Fruit fly (Drosophila melanogaster) whole organism, embryonic: ENCODE results near the gene Rnmt.

Source experiments
- Atf3 ChIP-seq: fragments of 200-800 bp; sonication (Bioruptor generic); optimal IDR thresholded peaks from 3 replicates; lab custom pipeline; 2016; ENCODE audit warnings: missing biosample characterization, missing genetic modification characterization
- Blimp-1 ChIP-seq: fragments of 200-800 bp; sonication (Bioruptor generic); optimal IDR thresholded peaks from 3 replicates; lab custom pipeline; 2018; ENCODE audit warnings: missing biosample characterization, missing genetic modification characterization, mild to moderate bottlenecking, moderate library complexity, missing genetic modification reagents
- CG10654 ChIP-seq: fragments of 200-800 bp; sonication (Bioruptor generic); optimal IDR thresholded peaks from 2 replicates; lab custom pipeline; 2016; ENCODE audit warnings: missing biosample characterization, missing genetic modification characterization
- CG12236 ChIP-seq: fragments of 200-800 bp; sonication (Bioruptor generic); optimal IDR thresholded peaks from 2 replicates; lab custom pipeline; 2016; ENCODE audit warnings: missing biosample characterization, missing genetic modification characterization
- CG13287 ChIP-seq: fragments of 200-800 bp; sonication (Bioruptor generic); IDR thresholded peaks from 2 replicates; pipeline ENCODE4 v1.3.6; 2022; ENCODE audit warnings: missing biosample characterization, missing genetic modification characterization; ENCODE audit not compliant: partially characterized antibody
- CG14014 ChIP-seq: fragments of 200-800 bp; sonication (Bioruptor generic); IDR thresholded peaks from 2 replicates; pipeline ENCODE4 v1.3.6; 2022; ENCODE audit warnings: missing biosample characterization, missing genetic modification characterization
- CG16813 ChIP-seq: fragments of 200-800 bp; sonication (Bioruptor generic); IDR thresholded peaks from 3 replicates; pipeline ENCODE4 v1.3.6; 2022; ENCODE audit warnings: missing biosample characterization, missing genetic modification characterization; ENCODE audit not compliant: partially characterized antibody
- CG17385 ChIP-seq: fragments of 200-800 bp; sonication (Bioruptor generic); optimal IDR thresholded peaks from 3 replicates; lab custom pipeline; 2018; ENCODE audit warnings: missing biosample characterization, mild to moderate bottlenecking, missing genetic modification characterization
- CG17912 ChIP-seq: fragments of 200-800 bp; sonication (Bioruptor generic); optimal IDR thresholded peaks from 2 replicates; lab custom pipeline; 2018; ENCODE audit warnings: missing biosample characterization, mild to moderate bottlenecking, missing genetic modification characterization
- CG1792 ChIP-seq: fragments of 200-800 bp; sonication (Bioruptor generic); optimal IDR thresholded peaks from 2 replicates; lab custom pipeline; 2016; ENCODE audit warnings: missing biosample characterization, missing genetic modification characterization
- CG3065 ChIP-seq: fragments of 200-800 bp; sonication (Bioruptor generic); optimal IDR thresholded peaks from 2 replicates; lab custom pipeline; 2016; ENCODE audit warnings: missing biosample characterization, missing genetic modification characterization
- CG33557 ChIP-seq: fragments of 200-800 bp; sonication (Bioruptor generic); optimal IDR thresholded peaks from 2 replicates; lab custom pipeline; 2019; ENCODE audit warnings: missing biosample characterization, mild to moderate bottlenecking, missing genetic modification characterization, moderate library complexity
- CG3407 ChIP-seq: fragments of 200-800 bp; sonication (Bioruptor generic); optimal IDR thresholded peaks from 2 replicates; lab custom pipeline; 2018; ENCODE audit warnings: missing biosample characterization, mild to moderate bottlenecking, missing genetic modification characterization
- CG34224 ChIP-seq: fragments of 200-800 bp; sonication (Bioruptor generic); IDR thresholded peaks from 3 replicates; pipeline ENCODE4 v1.3.6; 2022; ENCODE audit warnings: missing biosample characterization, missing genetic modification characterization; ENCODE audit not compliant: partially characterized antibody
- CG4404 ChIP-seq: fragments of 200-800 bp; sonication (Bioruptor generic); IDR thresholded peaks from 2 replicates; pipeline ENCODE4 v1.3.6; 2022; ENCODE audit warnings: missing biosample characterization, missing genetic modification characterization
- CG8478 ChIP-seq: fragments of >200 bp; optimal IDR thresholded peaks from 2 replicates; lab custom pipeline; 2018
- CoRest ChIP-seq: fragments of 200-800 bp; sonication (Bioruptor generic); optimal IDR thresholded peaks from 3 replicates; lab custom pipeline; 2018; ENCODE audit warnings: missing biosample characterization, mild to moderate bottlenecking, missing genetic modification characterization, moderate library complexity
- Dbx ChIP-seq: fragments of 200-800 bp; sonication (Bioruptor generic); IDR thresholded peaks from 3 replicates; pipeline ENCODE4 v1.3.6; 2022; ENCODE audit warnings: missing biosample characterization, missing genetic modification characterization
- Deaf1 ChIP-seq: fragments of 200-800 bp; optimal IDR thresholded peaks from 3 replicates; lab custom pipeline; 2019; ENCODE audit warnings: missing biosample characterization, mild to moderate bottlenecking, missing genetic modification characterization, moderate library complexity
- Dll ChIP-seq: fragments of 200-800 bp; sonication (Bioruptor generic); IDR thresholded peaks from 4 replicates; pipeline ENCODE4 v1.3.6; 2022; ENCODE audit warnings: missing biosample characterization, missing genetic modification characterization; ENCODE audit not compliant: partially characterized antibody
- Dp ChIP-seq: fragments of 200-800 bp; sonication (Bioruptor generic); optimal IDR thresholded peaks from 2 replicates; lab custom pipeline; 2018; ENCODE audit warnings: missing biosample characterization, mild to moderate bottlenecking, missing genetic modification characterization, moderate library complexity
- E2f2 ChIP-seq: fragments of 200-800 bp; sonication (Bioruptor generic); IDR thresholded peaks from 2 replicates; pipeline ENCODE4 v1.3.6; 2022; ENCODE audit warnings: missing biosample characterization, missing genetic modification characterization
- Ets65A ChIP-seq: fragments of 200-800 bp; sonication (Bioruptor generic); peaks from one replicate; lab custom pipeline; 2016; ENCODE audit warnings: missing biosample characterization, missing genetic modification characterization
- Fer2 ChIP-seq: fragments of 200-800 bp; sonication (Bioruptor generic); optimal IDR thresholded peaks from 2 replicates; lab custom pipeline; 2018; ENCODE audit warnings: missing biosample characterization, mild to moderate bottlenecking, missing genetic modification characterization, moderate library complexity
- Hr51 ChIP-seq, 2 experiments: fragments of 200-800 bp; sonication (Bioruptor generic); optimal IDR thresholded peaks; 2 replicates in 1 of 2; 3 replicates in 1 of 2; lab custom pipeline; 2016 to 2018; ENCODE audit warnings: missing biosample characterization in 2 of 2, missing genetic modification characterization in 2 of 2, mild to moderate bottlenecking in 1 of 2, moderate library complexity in 1 of 2
- Jarid2 ChIP-seq: fragments of 200-800 bp; sonication (Bioruptor generic); optimal IDR thresholded peaks from 3 replicates; lab custom pipeline; 2017; ENCODE audit warnings: mild to moderate bottlenecking, missing biosample characterization, missing genetic modification reagents, missing genetic modification characterization
- Mad ChIP-seq: fragments of 200-800 bp; sonication (Bioruptor generic); optimal IDR thresholded peaks from 2 replicates; lab custom pipeline; 2016; ENCODE audit warnings: missing biosample characterization, missing genetic modification characterization
- Nf-YC ChIP-seq: fragments of 200-800 bp; optimal IDR thresholded peaks from 3 replicates; lab custom pipeline; 2019; ENCODE audit warnings: missing biosample characterization, mild to moderate bottlenecking, missing genetic modification characterization, moderate library complexity
- Trl ChIP-seq, 3 experiments: fragments of >200 bp in 2 of 3; fragments of 200-800 bp in 1 of 3; sonication (Bioruptor generic) in 1 of 3; optimal IDR thresholded peaks; 2 replicates in 1 of 3; 3 replicates in 2 of 3; lab custom pipeline; 2016 to 2017; ENCODE audit warnings: missing biosample characterization in 1 of 3, missing genetic modification characterization in 1 of 3
- btn ChIP-seq: fragments of 200-800 bp; sonication (Bioruptor generic); optimal IDR thresholded peaks from 2 replicates; lab custom pipeline; 2016; ENCODE audit warnings: missing biosample characterization, missing genetic modification characterization
- caup ChIP-seq: fragments of 200-800 bp; sonication (Bioruptor generic); optimal IDR thresholded peaks from 3 replicates; lab custom pipeline; 2017; ENCODE audit warnings: missing biosample characterization, mild to moderate bottlenecking, missing genetic modification characterization, moderate library complexity; ENCODE audit not compliant: severe bottlenecking
- ci ChIP-seq: fragments of 200-800 bp; sonication (Bioruptor generic); IDR thresholded peaks from 3 replicates; pipeline ENCODE4 v1.3.6; 2022; ENCODE audit warnings: missing biosample characterization, missing genetic modification characterization
- dmrt99B ChIP-seq: fragments of 200-800 bp; sonication (Bioruptor generic); optimal IDR thresholded peaks from 2 replicates; lab custom pipeline; 2018; ENCODE audit warnings: missing biosample characterization, mild to moderate bottlenecking, missing genetic modification characterization, moderate library complexity
- fd96Cb ChIP-seq: fragments of 200-800 bp; sonication (Bioruptor generic); optimal IDR thresholded peaks from 2 replicates; lab custom pipeline; 2018; ENCODE audit warnings: missing biosample characterization, mild to moderate bottlenecking, missing genetic modification characterization, moderate library complexity
- insv ChIP-seq, 2 experiments: fragments of 200-800 bp; sonication (Bioruptor generic); optimal IDR thresholded peaks; 3 replicates each; lab custom pipeline; 2016 to 2018; ENCODE audit warnings: missing biosample characterization in 2 of 2, missing genetic modification characterization in 2 of 2
- lab ChIP-seq: fragments of 200-800 bp; sonication (Bioruptor generic); optimal IDR thresholded peaks from 3 replicates; lab custom pipeline; 2017; ENCODE audit warnings: missing biosample characterization, missing genetic modification characterization, mild to moderate bottlenecking, moderate library complexity, missing genetic modification reagents
- mld ChIP-seq: fragments of 200-800 bp; sonication (Bioruptor generic); IDR thresholded peaks from 3 replicates; pipeline ENCODE4 v1.3.6; 2022; ENCODE audit warnings: missing biosample characterization, missing genetic modification characterization; ENCODE audit not compliant: partially characterized antibody
- nom ChIP-seq: fragments of 200-800 bp; sonication (Bioruptor generic); optimal IDR thresholded peaks from 2 replicates; lab custom pipeline; 2017; ENCODE audit warnings: missing biosample characterization, missing genetic modification characterization, mild to moderate bottlenecking, moderate library complexity, missing genetic modification reagents
- odd ChIP-seq: fragments of 200-800 bp; sonication (Bioruptor generic); optimal IDR thresholded peaks from 2 replicates; lab custom pipeline; 2017; ENCODE audit warnings: missing biosample characterization, mild to moderate bottlenecking, missing genetic modification characterization
- pita ChIP-seq: fragments of 200-800 bp; sonication (Bioruptor generic); optimal IDR thresholded peaks from 2 replicates; lab custom pipeline; 2017; ENCODE audit warnings: missing biosample characterization, mild to moderate bottlenecking, missing genetic modification characterization
- pros ChIP-seq: fragments of 200-800 bp; sonication (Bioruptor generic); optimal IDR thresholded peaks from 3 replicates; lab custom pipeline; 2019; ENCODE audit warnings: missing biosample characterization, mild to moderate bottlenecking, missing genetic modification characterization, moderate library complexity
- sc ChIP-seq, 3 experiments: fragments of >200 bp in 2 of 3; fragments of 200-800 bp in 1 of 3; sonication (Bioruptor generic) in 1 of 3; optimal IDR thresholded peaks; 2 replicates in 2 of 3; 3 replicates in 1 of 3; lab custom pipeline; 2017; ENCODE audit warnings: mild to moderate bottlenecking in 1 of 3, missing biosample characterization in 1 of 3, missing genetic modification characterization in 1 of 3, missing genetic modification reagents in 1 of 3
- ssp ChIP-seq: fragments of 200-800 bp; sonication (Bioruptor generic); IDR thresholded peaks from 2 replicates; pipeline ENCODE4 v1.3.6; 2022; ENCODE audit warnings: missing biosample characterization, missing genetic modification characterization
- vfl ChIP-seq: fragments of 200-800 bp; sonication (Bioruptor generic); optimal IDR thresholded peaks from 2 replicates; lab custom pipeline; 2016; ENCODE audit warnings: missing biosample characterization, missing genetic modification characterization
- vvl ChIP-seq: fragments of 200-800 bp; sonication (Bioruptor generic); IDR thresholded peaks from 2 replicates; pipeline ENCODE4 v1.3.6; 2022; ENCODE audit warnings: missing biosample characterization, missing genetic modification characterization
- wor ChIP-seq: fragments of 200-800 bp; sonication (Bioruptor generic); IDR thresholded peaks from 2 replicates; pipeline ENCODE4 v1.3.6; 2022; ENCODE audit warnings: missing biosample characterization, missing genetic modification characterization

Rnmt gene

DNA sequence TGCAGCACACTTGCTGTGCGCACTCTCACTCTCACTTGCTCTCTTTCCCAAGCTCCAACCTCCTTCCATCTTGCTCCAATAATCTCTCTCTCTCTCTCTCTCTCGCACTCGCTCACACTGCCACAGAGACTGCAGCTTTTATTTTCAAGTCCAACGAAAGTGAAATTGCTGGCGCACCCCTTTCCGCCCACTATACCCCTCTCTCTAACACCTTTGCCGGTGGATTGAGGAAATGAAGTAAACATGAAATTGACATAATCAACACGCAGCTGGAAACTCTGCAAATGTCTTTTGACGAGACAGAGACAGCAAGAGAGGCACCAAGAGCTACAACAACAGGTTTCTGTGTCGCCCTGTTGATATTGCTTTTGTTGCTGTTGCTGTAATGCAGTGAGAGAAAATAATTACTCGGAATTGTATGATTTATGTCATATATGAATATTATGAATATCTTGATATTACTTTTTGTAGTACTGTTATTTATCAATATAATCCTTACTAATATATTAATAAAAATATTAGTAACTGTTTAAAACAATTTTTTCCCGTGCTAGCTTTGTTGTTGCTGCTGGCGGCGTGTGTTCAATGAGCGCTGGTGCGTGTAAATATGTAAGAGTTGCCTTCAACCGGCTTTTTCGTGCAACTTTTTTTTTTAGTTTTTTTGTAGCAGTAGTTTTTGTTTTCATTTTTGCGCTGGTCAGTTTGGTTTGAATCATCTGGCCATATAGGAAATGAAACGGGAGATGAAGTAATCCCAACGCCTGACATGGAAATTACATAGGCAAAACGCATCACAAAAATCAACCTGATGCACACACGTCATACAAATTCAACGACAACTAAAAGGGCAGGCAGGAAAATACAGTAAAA lies 13.9 kb upstream of the Rnmt start (continued):
- TF ChIP-seq CG17385 (GFP tag; lab: Kevin White, UChicago) (peak; percentile 87), Dp (GFP tag; lab: Kevin White, UChicago) (no peak), Hr51 (GFP tag; optimal IDR thresholded peaks at IDR 0.05; lab: Kevin White, UChicago) (peak; percentile 30 to 96), insv (GFP tag; optimal IDR thresholded peaks at IDR 0.05; lab: Kevin White, UChicago) (no peak), sc (optimal IDR thresholded peaks at IDR 0.05; lab: Kevin White, UChicago) (no peak), sc (GFP tag; optimal IDR thresholded peaks at IDR 0.05; lab: Kevin White, UChicago) (peak; percentile 86), CG3407 (GFP tag; lab: Kevin White, UChicago) (peak; percentile 82), CoRest (peak; percentile 93), CG17912 (peak; percentile 52), CG4404 (GFP tag; lab: Robert Waterston, UW) (peak; percentile 72), CG10654 (GFP tag; lab: Kevin White, UChicago) (peak; percentile 89), CG1792 (GFP tag; lab: Kevin White, UChicago) (peak; percentile 14), odd (GFP tag; lab: Kevin White, UChicago) (peak; percentile 75), fd96Cb (peak; percentile 95), pita (GFP tag; lab: Kevin White, UChicago) (no peak), pros (GFP tag; lab: Kevin White, UChicago) (peak; percentile 65), caup (peak; percentile 83), CG33557 (GFP tag; lab: Kevin White, UChicago) (peak; percentile 94), lab (GFP tag; lab: Kevin White, UChicago) (peak; percentile 92), ssp (GFP tag; lab: Robert Waterston, UW) (peak; percentile 86), btn (GFP tag; lab: Kevin White, UChicago) (peak; percentile 16), Atf3 (GFP tag; lab: Kevin White, UChicago) (peak; percentile 63), Mad (peak; percentile 48), vfl (GFP tag; lab: Kevin White, UChicago) (peak; percentile 53), CG8478 (lab: Kevin White, UChicago) (no peak), wor (peak; percentile 94), Nf-YC (tag; lab: Kevin White, UChicago) (peak; percentile 52), CG12236 (GFP tag; lab: Kevin White, UChicago) (peak; percentile 19)
- TF ChIP-seq, all 482 proteins: peak for 387

DNA sequence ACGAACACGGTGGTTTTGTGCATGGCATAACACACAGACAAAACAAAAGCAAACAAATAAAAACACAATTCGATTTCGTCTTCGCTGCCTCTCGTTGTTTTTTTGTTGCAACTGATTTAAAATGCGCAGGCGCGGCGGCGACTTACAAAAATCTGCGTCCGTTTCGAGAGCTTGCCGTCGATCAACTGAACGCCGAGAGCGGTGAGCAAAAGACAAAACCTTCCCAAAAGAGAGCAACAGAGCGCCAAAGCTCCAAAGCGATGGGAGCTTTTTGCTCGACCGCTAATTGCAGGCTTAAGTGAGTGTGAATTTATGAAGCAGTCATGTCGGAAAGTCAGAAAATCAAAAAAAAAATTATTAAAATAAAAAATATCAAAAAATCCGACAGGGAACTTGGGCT lies 12.4 kb upstream of the Rnmt start, which contains the start of gene mol:
Gene mol (minus strand): TSS at position 190 of the 400 bp plus-strand sequence.
- TF ChIP-seq CG34224 (GFP tag; lab: Robert Waterston, UW): 0 out of 3 replicates have a peak, but pooled peaks have one; percentile 16
- peak; percentile 50 to 59 for TF ChIP-seq Trl (optimal IDR thresholded peaks at IDR 0.05; lab: Kevin White, UChicago)
- peak; percentile 6 for TF ChIP-seq Trl (GFP tag; optimal IDR thresholded peaks at IDR 0.05; lab: Kevin White, UChicago)
- TF ChIP-seq Jarid2 (GFP tag; lab: Kevin White, UChicago): peak; percentile 81
- TF ChIP-seq Ets65A: peak; percentile 64
- peak; percentile 58 for TF ChIP-seq nom (GFP tag; lab: Kevin White, UChicago)
- TF ChIP-seq Fer2 (tag; lab: Kevin White, UChicago): no peak
- peak; percentile 23; the same call in 1 of the 2 replicates for TF ChIP-seq CG13287 (GFP tag; lab: Robert Waterston, UW)
- TF ChIP-seq lab (GFP tag; lab: Kevin White, UChicago): peak; percentile 15
- no peak for TF ChIP-seq Dbx
- peak; percentile 70 for TF ChIP-seq vvl
- TF ChIP-seq mld (GFP tag; lab: Robert Waterston, UW): 0 out of 3 replicates have a peak, but pooled peaks have one; percentile 39
- TF ChIP-seq Deaf1 (tag; lab: Kevin White, UChicago): peak; percentile 11
- TF ChIP-seq Blimp-1 (GFP tag; lab: Kevin White, UChicago): peak; percentile 63
- TF ChIP-seq Dll: 0 out of 4 replicates have a peak, but pooled peaks have one; percentile 16
- TF ChIP-seq CG16813 (GFP tag; lab: Robert Waterston, UW): no peak
- no peak for TF ChIP-seq dmrt99B (tag; lab: Kevin White, UChicago)
- no peak for TF ChIP-seq CG3065 (GFP tag; lab: Kevin White, UChicago)
- 0 out of 2 replicates have a peak, but pooled peaks have one; percentile 8 for TF ChIP-seq CG14014 (GFP tag; lab: Robert Waterston, UW)
- TF ChIP-seq E2f2 (GFP tag; lab: Robert Waterston, UW): 0 out of 2 replicates have a peak, but pooled peaks have one; percentile 18
- TF ChIP-seq ci (GFP tag; lab: Robert Waterston, UW): 0 out of 3 replicates have a peak, but pooled peaks have one; percentile 42
